Fruit fly (Drosophila melanogaster) whole organism, embryonic: ENCODE data around the gene Tlk.

ENCODE experiments used
- Atf-2 ChIP-seq: fragments of 200-800 bp; sonication (Bioruptor generic); optimal IDR thresholded peaks from 2 replicates; lab custom pipeline; 2016; ENCODE audit warnings: missing biosample characterization, missing genetic modification characterization
- Atf6 ChIP-seq: fragments of 200-800 bp; sonication (Bioruptor generic); IDR thresholded peaks from 2 replicates; pipeline ENCODE4 v1.3.6; 2022; ENCODE audit warnings: missing biosample characterization, missing genetic modification characterization
- Awh ChIP-seq: fragments of 200-800 bp; sonication (Bioruptor generic); IDR thresholded peaks from 2 replicates; pipeline ENCODE4, ENCODE4 v1.3.6; 2022; ENCODE audit warnings: missing biosample characterization, missing genetic modification characterization
- Bdp1 ChIP-seq: fragments of 200-800 bp; sonication (Bioruptor generic); optimal IDR thresholded peaks from 3 replicates; lab custom pipeline; 2016; ENCODE audit warnings: missing biosample characterization, missing genetic modification characterization
- CG1024 ChIP-seq: fragments of 200-800 bp; sonication (Bioruptor generic); IDR thresholded peaks from 2 replicates; pipeline ENCODE4 v1.3.6; 2022; ENCODE audit warnings: missing biosample characterization, missing genetic modification characterization
- CG12071 ChIP-seq: fragments of 200-800 bp; sonication (Bioruptor generic); optimal IDR thresholded peaks from 3 replicates; lab custom pipeline; 2018; ENCODE audit warnings: missing biosample characterization, mild to moderate bottlenecking, missing genetic modification characterization
- CG15269 ChIP-seq: fragments of 200-800 bp; sonication (Bioruptor generic); optimal IDR thresholded peaks from 2 replicates; lab custom pipeline; 2018; ENCODE audit warnings: missing biosample characterization, mild to moderate bottlenecking, missing genetic modification characterization, moderate library complexity
- CG1529 ChIP-seq: fragments of 200-800 bp; sonication (Bioruptor generic); optimal IDR thresholded peaks from 3 replicates; lab custom pipeline; 2018; ENCODE audit warnings: missing biosample characterization, missing genetic modification characterization
- CG16779 ChIP-seq: fragments of 200-800 bp; sonication (Bioruptor generic); IDR thresholded peaks from 2 replicates; pipeline ENCODE4 v1.3.6; 2022; ENCODE audit warnings: missing biosample characterization, missing genetic modification characterization
- CG2678 ChIP-seq: fragments of 200-800 bp; sonication (Bioruptor generic); optimal IDR thresholded peaks from 3 replicates; lab custom pipeline; 2019; ENCODE audit warnings: missing biosample characterization, mild to moderate bottlenecking, missing genetic modification characterization, moderate library complexity
- CG2712 ChIP-seq: fragments of 200-800 bp; optimal IDR thresholded peaks from 3 replicates; lab custom pipeline; 2019; ENCODE audit warnings: missing biosample characterization, mild to moderate bottlenecking, missing genetic modification characterization, moderate library complexity
- CG31441 ChIP-seq: fragments of 200-800 bp; sonication (Bioruptor generic); IDR thresholded peaks from 2 replicates; pipeline ENCODE4 v1.3.6; 2022; ENCODE audit warnings: missing biosample characterization, missing genetic modification characterization
- CG3163 ChIP-seq: fragments of 200-800 bp; sonication (Bioruptor generic); optimal IDR thresholded peaks from 3 replicates; lab custom pipeline; 2016; ENCODE audit warnings: missing biosample characterization, missing genetic modification characterization
- CG32767 ChIP-seq: fragments of 200-800 bp; sonication (Bioruptor generic); IDR thresholded peaks from 2 replicates; pipeline ENCODE4 v1.3.6; 2022; ENCODE audit warnings: missing biosample characterization, missing genetic modification characterization
- CG33557 ChIP-seq: fragments of 200-800 bp; sonication (Bioruptor generic); optimal IDR thresholded peaks from 2 replicates; lab custom pipeline; 2019; ENCODE audit warnings: missing biosample characterization, mild to moderate bottlenecking, missing genetic modification characterization, moderate library complexity
- CG3847 ChIP-seq: fragments of 200-800 bp; sonication (Bioruptor generic); IDR thresholded peaks from 2 replicates; pipeline ENCODE4 v1.3.6; 2022; ENCODE audit warnings: missing biosample characterization, missing genetic modification characterization
- CG6791 ChIP-seq: fragments of 200-800 bp; sonication (Bioruptor generic); IDR thresholded peaks from 3 replicates; pipeline ENCODE4 v1.3.6; 2022; ENCODE audit warnings: missing biosample characterization, missing genetic modification characterization; ENCODE audit not compliant: partially characterized antibody
- CG7357 ChIP-seq: fragments of 200-800 bp; sonication (Bioruptor generic); IDR thresholded peaks from 3 replicates; pipeline ENCODE4 v1.3.6; 2022; ENCODE audit warnings: missing biosample characterization, missing genetic modification characterization
- CG9876 ChIP-seq: fragments of 200-800 bp; sonication (Bioruptor generic); optimal IDR thresholded peaks from 2 replicates; lab custom pipeline; 2016; ENCODE audit warnings: missing biosample characterization, missing genetic modification characterization
- Dip3 ChIP-seq: fragments of 200-800 bp; sonication (Bioruptor generic); optimal IDR thresholded peaks from 3 replicates; lab custom pipeline; 2016; ENCODE audit warnings: missing biosample characterization, missing genetic modification characterization
- Doc2 ChIP-seq: fragments of 200-800 bp; sonication (Bioruptor generic); IDR thresholded peaks from 2 replicates; pipeline ENCODE4 v1.3.6; 2022; ENCODE audit warnings: missing biosample characterization, missing genetic modification characterization
- Dref ChIP-seq: fragments of 200-800 bp; sonication (Bioruptor generic); IDR thresholded peaks from 2 replicates; pipeline ENCODE4 v1.3.6; 2022; ENCODE audit warnings: missing biosample characterization, missing genetic modification characterization
- Hmx ChIP-seq: fragments of 200-800 bp; sonication (Bioruptor generic); optimal IDR thresholded peaks from 2 replicates; lab custom pipeline; 2016; ENCODE audit warnings: missing biosample characterization, missing genetic modification characterization
- Kr ChIP-seq: fragments of 200-800 bp; sonication (Bioruptor generic); optimal IDR thresholded peaks from 2 replicates; lab custom pipeline; 2017; ENCODE audit warnings: missing biosample characterization, mild to moderate bottlenecking, missing genetic modification characterization
- Med ChIP-seq: fragments of 200-800 bp; sonication (Bioruptor generic); peaks from one replicate; lab custom pipeline; 2016; ENCODE audit warnings: missing biosample characterization, missing genetic modification characterization, mild to moderate bottlenecking, inconsistent platforms, moderate library complexity
- Nf-YB ChIP-seq: fragments of 200-800 bp; sonication (Bioruptor generic); optimal IDR thresholded peaks from 3 replicates; lab custom pipeline; 2019; ENCODE audit warnings: missing biosample characterization, mild to moderate bottlenecking, missing genetic modification characterization, moderate library complexity
- Opbp ChIP-seq: fragments of 200-800 bp; sonication (Bioruptor generic); IDR thresholded peaks from 3 replicates; pipeline ENCODE4 v1.3.6; 2022; ENCODE audit warnings: missing biosample characterization, missing genetic modification characterization; ENCODE audit not compliant: partially characterized antibody
- Ptx1 ChIP-seq: fragments of 200-800 bp; sonication (Bioruptor generic); IDR thresholded peaks from 2 replicates; pipeline ENCODE4 v1.3.6; 2022; ENCODE audit warnings: missing biosample characterization, missing genetic modification characterization
- Rx ChIP-seq: fragments of 200-800 bp; sonication (Bioruptor generic); IDR thresholded peaks from 2 replicates; pipeline ENCODE4 v1.3.6; 2022; ENCODE audit warnings: missing biosample characterization, missing genetic modification characterization
- Six4 ChIP-seq: fragments of 200-800 bp; sonication (Bioruptor generic); optimal IDR thresholded peaks from 2 replicates; lab custom pipeline; 2016; ENCODE audit warnings: missing biosample characterization, missing genetic modification characterization
- Sry-δ ChIP-seq: fragments of 200-800 bp; sonication (Bioruptor generic); optimal IDR thresholded peaks from 2 replicates; lab custom pipeline; 2016; ENCODE audit warnings: missing biosample characterization, missing genetic modification characterization
- Trl ChIP-seq, 3 experiments: fragments of >200 bp in 2 of 3; fragments of 200-800 bp in 1 of 3; sonication (Bioruptor generic) in 1 of 3; optimal IDR thresholded peaks; 2 replicates in 1 of 3; 3 replicates in 2 of 3; lab custom pipeline; 2016 to 2017; ENCODE audit warnings: missing biosample characterization in 1 of 3, missing genetic modification characterization in 1 of 3
- YL-1 ChIP-seq: fragments of 200-800 bp; sonication (Bioruptor generic); optimal IDR thresholded peaks from 3 replicates; lab custom pipeline; 2017; ENCODE audit warnings: missing biosample characterization, mild to moderate bottlenecking, missing genetic modification characterization
- ara ChIP-seq: fragments of 200-800 bp; sonication (Bioruptor generic); IDR thresholded peaks from 2 replicates; pipeline ENCODE4 v1.3.6; 2022; ENCODE audit warnings: missing biosample characterization, missing genetic modification characterization
- bab2 ChIP-seq: fragments of 200-800 bp; sonication (Bioruptor generic); optimal IDR thresholded peaks from 2 replicates; lab custom pipeline; 2016; ENCODE audit warnings: missing biosample characterization, missing genetic modification characterization
- cwo ChIP-seq: fragments of 200-800 bp; sonication (Bioruptor generic); optimal IDR thresholded peaks from 3 replicates; lab custom pipeline; 2017; ENCODE audit warnings: missing biosample characterization, missing genetic modification characterization, mild to moderate bottlenecking, moderate library complexity, missing genetic modification reagents
- fd96Cb ChIP-seq: fragments of 200-800 bp; sonication (Bioruptor generic); optimal IDR thresholded peaks from 2 replicates; lab custom pipeline; 2018; ENCODE audit warnings: missing biosample characterization, mild to moderate bottlenecking, missing genetic modification characterization, moderate library complexity
- gcm2 ChIP-seq: fragments of 200-800 bp; sonication (Bioruptor generic); optimal IDR thresholded peaks from 2 replicates; lab custom pipeline; 2016; ENCODE audit warnings: missing biosample characterization, missing genetic modification characterization
- grn ChIP-seq: fragments of 200-800 bp; sonication (Bioruptor generic); optimal IDR thresholded peaks from 3 replicates; lab custom pipeline; 2017; ENCODE audit warnings: missing biosample characterization, missing genetic modification characterization
- hb ChIP-seq: fragments of 200-800 bp; sonication (Bioruptor generic); IDR thresholded peaks from 3 replicates; pipeline ENCODE4 v1.3.6; 2022; ENCODE audit warnings: missing biosample characterization, missing genetic modification characterization; ENCODE audit not compliant: partially characterized antibody
- lola ChIP-seq, 3 experiments: fragments of >200 bp in 2 of 3; fragments of 200-800 bp in 1 of 3; sonication (Bioruptor generic) in 1 of 3; optimal IDR thresholded peaks; 2 replicates each; lab custom pipeline; 2017 to 2019; ENCODE audit warnings: missing biosample characterization in 3 of 3, missing genetic modification characterization in 3 of 3, mild to moderate bottlenecking in 1 of 3, moderate library complexity in 1 of 3
- lov ChIP-seq, 2 experiments: fragments of 200-800 bp in 1 of 2; fragments of >200 bp in 1 of 2; sonication (Bioruptor generic) in 1 of 2; IDR thresholded peaks in 1 of 2; optimal IDR thresholded peaks in 1 of 2; 2 replicates in 1 of 2; 3 replicates in 1 of 2; pipeline versions ENCODE4 v1.3.6 to Lab custom; 2017 to 2022; ENCODE audit warnings: missing biosample characterization in 1 of 2, missing genetic modification characterization in 1 of 2
- maf-S ChIP-seq: fragments of 200-800 bp; sonication (Bioruptor generic); optimal IDR thresholded peaks from 2 replicates; lab custom pipeline; 2016; ENCODE audit warnings: missing biosample characterization, missing genetic modification characterization
- oc ChIP-seq: fragments of 200-800 bp; sonication (Bioruptor generic); optimal IDR thresholded peaks from 2 replicates; lab custom pipeline; 2018; ENCODE audit warnings: missing biosample characterization, mild to moderate bottlenecking, missing genetic modification characterization, moderate library complexity
- psq ChIP-seq: fragments of 200-800 bp; sonication (Bioruptor generic); optimal IDR thresholded peaks from 2 replicates; lab custom pipeline; 2017; ENCODE audit warnings: missing biosample characterization, missing genetic modification characterization
- run ChIP-seq: fragments of 200-800 bp; sonication (Bioruptor generic); optimal IDR thresholded peaks from 3 replicates; lab custom pipeline; 2018; ENCODE audit warnings: missing biosample characterization, mild to moderate bottlenecking, missing genetic modification characterization
- sug ChIP-seq: fragments of 200-800 bp; optimal IDR thresholded peaks from 2 replicates; lab custom pipeline; 2019; ENCODE audit warnings: missing biosample characterization, mild to moderate bottlenecking, missing genetic modification characterization, moderate library complexity
- tx ChIP-seq: fragments of 200-800 bp; sonication (Bioruptor generic); optimal IDR thresholded peaks from 2 replicates; lab custom pipeline; 2016; ENCODE audit warnings: missing biosample characterization, missing genetic modification characterization
- vfl ChIP-seq: fragments of 200-800 bp; sonication (Bioruptor generic); optimal IDR thresholded peaks from 2 replicates; lab custom pipeline; 2016; ENCODE audit warnings: missing biosample characterization, missing genetic modification characterization
- zfh2 ChIP-seq: fragments of 200-800 bp; sonication (Bioruptor generic); optimal IDR thresholded peaks from 2 replicates; lab custom pipeline; 2016; ENCODE audit warnings: missing biosample characterization, missing genetic modification characterization

Tlk gene

dm6 chrX:3838648-3839047 is 118.8 kb downstream of the Tlk start:
- TF ChIP-seq CG2678 (tag; lab: Kevin White, UChicago): peak; percentile 88
- peak; percentile 69 for TF ChIP-seq CG1529 (GFP tag; lab: Kevin White, UChicago)
- TF ChIP-seq Nf-YB (GFP tag; lab: Kevin White, UChicago): peak; percentile 43
- peak; percentile 88 for TF ChIP-seq CG15269 (tag; lab: Kevin White, UChicago)
- peak; percentile 81 for TF ChIP-seq Awh
- 0 out of 2 replicates have a peak, but pooled peaks have one; percentile 25 for TF ChIP-seq CG1024 (GFP tag; lab: Robert Waterston, UW)
- TF ChIP-seq Six4 (GFP tag; lab: Kevin White, UChicago): peak; percentile 61
- TF ChIP-seq Trl (optimal IDR thresholded peaks at IDR 0.05; lab: Kevin White, UChicago): no peak
- peak; percentile 67 for TF ChIP-seq Trl (GFP tag; optimal IDR thresholded peaks at IDR 0.05; lab: Kevin White, UChicago)
- TF ChIP-seq CG3163 (GFP tag; lab: Kevin White, UChicago): peak; percentile 52
- TF ChIP-seq CG12071 (GFP tag; lab: Kevin White, UChicago): peak; percentile 85
- TF ChIP-seq oc (tag; lab: Kevin White, UChicago): peak; percentile 74
- TF ChIP-seq Opbp (GFP tag; lab: Robert Waterston, UW): no peak
- 0 out of 2 replicates have a peak, but pooled peaks have one; percentile 35 for TF ChIP-seq CG16779 (GFP tag; lab: Robert Waterston, UW)
- peak; percentile 66 for TF ChIP-seq sug
- peak; percentile 74 for TF ChIP-seq Dip3 (GFP tag; lab: Kevin White, UChicago)
- peak; percentile 68 for TF ChIP-seq CG3847 (GFP tag; lab: Robert Waterston, UW)
- peak; percentile 83 for TF ChIP-seq CG31441
- peak; percentile 10 for TF ChIP-seq Hmx
- TF ChIP-seq YL-1 (GFP tag; lab: Kevin White, UChicago): peak; percentile 31
- peak; percentile 62 for TF ChIP-seq run (tag; lab: Kevin White, UChicago)
- TF ChIP-seq bab2: peak; percentile 80
- peak; percentile 62 for TF ChIP-seq cwo (GFP tag; lab: Kevin White, UChicago)
- TF ChIP-seq maf-S (GFP tag; lab: Kevin White, UChicago): peak; percentile 74
- peak; percentile 46 for TF ChIP-seq Bdp1 (GFP tag; lab: Kevin White, UChicago)
- TF ChIP-seq Ptx1 (GFP tag; lab: Robert Waterston, UW): peak; percentile 80
- peak; percentile 73 for TF ChIP-seq zfh2 (GFP tag; lab: Kevin White, UChicago)
- peak; percentile 73 for TF ChIP-seq Atf-2 (GFP tag; lab: Kevin White, UChicago)
- no peak for TF ChIP-seq Dref
- peak; percentile 73 for TF ChIP-seq tx (GFP tag; lab: Kevin White, UChicago)
- TF ChIP-seq Atf6: peak; percentile 77
- peak; percentile 76 for TF ChIP-seq fd96Cb (tag; lab: Kevin White, UChicago)
- peak; percentile 39 for TF ChIP-seq Sry-δ (GFP tag; lab: Kevin White, UChicago)
- TF ChIP-seq CG9876 (GFP tag; lab: Kevin White, UChicago): peak; percentile 61
- TF ChIP-seq hb (GFP tag; lab: Robert Waterston, UW): no peak
- no peak for TF ChIP-seq Kr
- TF ChIP-seq CG7357 (GFP tag; lab: Robert Waterston, UW): peak; percentile 64; the same call in 2 of the 3 replicates
- peak; percentile 77 for TF ChIP-seq ara (GFP tag; lab: Robert Waterston, UW)
- peak; percentile 5 for TF ChIP-seq grn (GFP tag; lab: Kevin White, UChicago)
- TF ChIP-seq lov (optimal IDR thresholded peaks at IDR 0.05; lab: Kevin White, UChicago): no peak
- TF ChIP-seq lov (GFP tag; IDR thresholded peaks at IDR 0.05; lab: Robert Waterston, UW): peak; percentile 70; the same call in 2 of the 3 replicates
- TF ChIP-seq CG6791 (GFP tag; lab: Robert Waterston, UW): no peak
- TF ChIP-seq Med (GFP tag; lab: Kevin White, UChicago): peak; percentile 95
- TF ChIP-seq Doc2 (GFP tag; lab: Robert Waterston, UW): no peak
- peak in 1 of 3 experiments; percentile 67 for TF ChIP-seq lola (GFP tag; optimal IDR thresholded peaks at IDR 0.05; lab: Kevin White, UChicago)
- peak; percentile 65 for TF ChIP-seq CG32767 (GFP tag; lab: Robert Waterston, UW)
- TF ChIP-seq vfl (GFP tag; lab: Kevin White, UChicago): peak; percentile 65
- TF ChIP-seq gcm2 (GFP tag; lab: Kevin White, UChicago): peak; percentile 55
- peak; percentile 49 for TF ChIP-seq CG33557 (GFP tag; lab: Kevin White, UChicago)
- TF ChIP-seq CG2712 (tag; lab: Kevin White, UChicago): peak; percentile 80
- TF ChIP-seq Rx (GFP tag; lab: Robert Waterston, UW): peak; percentile 71
- TF ChIP-seq psq (GFP tag; lab: Kevin White, UChicago): peak; percentile 29
